Fruit fly (Drosophila melanogaster) whole organism, embryonic: Measurements from ENCODE around the gene ppk17.
A peak's percentile ranks its signal among the peaks of the same experiment; 100 is the strongest.

ENCODE experiments used
- Adf1 ChIP-seq: fragments of 200-800 bp; sonication (Bioruptor generic); IDR thresholded peaks from 2 replicates; pipeline ENCODE4 v1.3.6; 2022; ENCODE audit warnings: missing biosample characterization, missing genetic modification characterization
- Antp ChIP-seq: fragments of 200-800 bp; sonication (Bioruptor generic); optimal IDR thresholded peaks from 3 replicates; lab custom pipeline; 2016; ENCODE audit warnings: missing biosample characterization, missing genetic modification characterization
- Bgb ChIP-seq: fragments of 200-800 bp; sonication (Bioruptor generic); IDR thresholded peaks from 2 replicates; pipeline ENCODE4 v1.3.6; 2022; ENCODE audit warnings: missing biosample characterization, missing genetic modification characterization; ENCODE audit not compliant: partially characterized antibody
- CG11504 ChIP-seq: fragments of 200-800 bp; sonication (Bioruptor generic); optimal IDR thresholded peaks from 3 replicates; lab custom pipeline; 2019; ENCODE audit warnings: missing biosample characterization, mild to moderate bottlenecking, missing genetic modification characterization, moderate library complexity
- CG11696 ChIP-seq: fragments of 200-800 bp; sonication (Bioruptor generic); IDR thresholded peaks from 2 replicates; pipeline ENCODE4 v1.3.6; 2022; ENCODE audit warnings: missing biosample characterization, missing genetic modification characterization
- CG13123 ChIP-seq: fragments of 200-800 bp; sonication (Bioruptor generic); optimal IDR thresholded peaks from 2 replicates; lab custom pipeline; 2016; ENCODE audit warnings: missing biosample characterization, missing genetic modification characterization
- CG13624 ChIP-seq: fragments of 200-800 bp; sonication (Bioruptor generic); optimal IDR thresholded peaks from 2 replicates; lab custom pipeline; 2016; ENCODE audit warnings: missing biosample characterization, missing genetic modification characterization
- CG14441 ChIP-seq: fragments of 200-800 bp; sonication (Bioruptor generic); IDR thresholded peaks from 2 replicates; pipeline ENCODE4 v1.3.6; 2022; ENCODE audit warnings: missing biosample characterization, missing genetic modification characterization
- CG15479 ChIP-seq: fragments of 200-800 bp; sonication (Bioruptor generic); optimal IDR thresholded peaks from 3 replicates; lab custom pipeline; 2019; ENCODE audit warnings: missing biosample characterization, mild to moderate bottlenecking, missing genetic modification characterization, moderate library complexity
- CG18262 ChIP-seq: fragments of 200-800 bp; optimal IDR thresholded peaks from 3 replicates; lab custom pipeline; 2019; ENCODE audit warnings: missing biosample characterization, mild to moderate bottlenecking, missing genetic modification characterization, moderate library complexity
- CG1832 ChIP-seq: fragments of 200-800 bp; sonication (Bioruptor generic); optimal IDR thresholded peaks from 2 replicates; lab custom pipeline; 2017; ENCODE audit warnings: missing biosample characterization, mild to moderate bottlenecking, missing genetic modification characterization, inconsistent platforms
- CG2120 ChIP-seq: fragments of 200-800 bp; sonication (Bioruptor generic); optimal IDR thresholded peaks from 3 replicates; lab custom pipeline; 2016; ENCODE audit warnings: missing biosample characterization, missing genetic modification characterization
- CG2199 ChIP-seq: fragments of 200-800 bp; sonication (Bioruptor generic); IDR thresholded peaks from 3 replicates; pipeline ENCODE4 v1.3.6; 2022; ENCODE audit warnings: missing biosample characterization, missing genetic modification characterization
- CG3065 ChIP-seq: fragments of 200-800 bp; sonication (Bioruptor generic); optimal IDR thresholded peaks from 2 replicates; lab custom pipeline; 2016; ENCODE audit warnings: missing biosample characterization, missing genetic modification characterization
- CG33557 ChIP-seq: fragments of 200-800 bp; sonication (Bioruptor generic); optimal IDR thresholded peaks from 2 replicates; lab custom pipeline; 2019; ENCODE audit warnings: missing biosample characterization, mild to moderate bottlenecking, missing genetic modification characterization, moderate library complexity
- CG3847 ChIP-seq: fragments of 200-800 bp; sonication (Bioruptor generic); IDR thresholded peaks from 2 replicates; pipeline ENCODE4 v1.3.6; 2022; ENCODE audit warnings: missing biosample characterization, missing genetic modification characterization
- CG4282 ChIP-seq: fragments of 200-800 bp; sonication (Bioruptor generic); optimal IDR thresholded peaks from 2 replicates; lab custom pipeline; 2016; ENCODE audit warnings: missing biosample characterization, missing genetic modification characterization
- CG7271 ChIP-seq: fragments of 200-800 bp; sonication (Bioruptor generic); optimal IDR thresholded peaks from 2 replicates; lab custom pipeline; 2018; ENCODE audit warnings: missing biosample characterization, mild to moderate bottlenecking, missing genetic modification characterization, moderate library complexity
- CG7786 ChIP-seq: fragments of 200-800 bp; sonication (Bioruptor generic); optimal IDR thresholded peaks from 2 replicates; lab custom pipeline; 2016; ENCODE audit warnings: missing biosample characterization, missing genetic modification characterization
- CG7839 ChIP-seq: fragments of 200-800 bp; sonication (Bioruptor generic); optimal IDR thresholded peaks from 3 replicates; lab custom pipeline; 2018; ENCODE audit warnings: missing biosample characterization, mild to moderate bottlenecking, missing genetic modification characterization, moderate library complexity
- CG7987 ChIP-seq: fragments of 200-800 bp; sonication (Bioruptor generic); optimal IDR thresholded peaks from 2 replicates; lab custom pipeline; 2018; ENCODE audit warnings: missing biosample characterization, mild to moderate bottlenecking, missing genetic modification characterization, moderate library complexity
- CG8089 ChIP-seq: fragments of 200-800 bp; sonication (Bioruptor generic); optimal IDR thresholded peaks from 3 replicates; lab custom pipeline; 2016; ENCODE audit warnings: missing biosample characterization, missing genetic modification characterization
- CG9932 ChIP-seq: fragments of 200-800 bp; sonication (Bioruptor generic); IDR thresholded peaks from 2 replicates; pipeline ENCODE4 v1.3.6; 2022; ENCODE audit warnings: missing biosample characterization, missing genetic modification characterization
- Dfd ChIP-seq, 2 experiments: fragments of >200 bp; optimal IDR thresholded peaks; 2 replicates each; lab custom pipeline; 2017; ENCODE audit warnings: missing biosample characterization in 2 of 2, missing genetic modification characterization in 2 of 2
- Oli ChIP-seq: fragments of 200-800 bp; sonication (Bioruptor generic); optimal IDR thresholded peaks from 2 replicates; lab custom pipeline; 2018; ENCODE audit warnings: missing biosample characterization, mild to moderate bottlenecking, missing genetic modification characterization, moderate library complexity
- Pdp1 ChIP-seq, 2 experiments: fragments of 200-800 bp; sonication (Bioruptor generic); optimal IDR thresholded peaks; 3 replicates each; lab custom pipeline; 2016; ENCODE audit warnings: missing biosample characterization in 2 of 2, missing genetic modification characterization in 2 of 2, mild to moderate bottlenecking in 1 of 2, moderate library complexity in 1 of 2
- Rfx ChIP-seq: fragments of 200-800 bp; sonication (Bioruptor generic); IDR thresholded peaks from 2 replicates; pipeline ENCODE4 v1.3.6; 2022; ENCODE audit warnings: missing biosample characterization, missing genetic modification characterization
- Side ChIP-seq: fragments of 200-800 bp; sonication (Bioruptor generic); optimal IDR thresholded peaks from 2 replicates; lab custom pipeline; 2016; ENCODE audit warnings: missing biosample characterization, missing genetic modification characterization
- Sry-δ ChIP-seq: fragments of 200-800 bp; sonication (Bioruptor generic); optimal IDR thresholded peaks from 2 replicates; lab custom pipeline; 2016; ENCODE audit warnings: missing biosample characterization, missing genetic modification characterization
- Taf1 ChIP-seq: fragments of 200-800 bp; sonication (Bioruptor generic); IDR thresholded peaks from 2 replicates; pipeline ENCODE4 v1.3.6; 2022; ENCODE audit warnings: missing biosample characterization, missing genetic modification characterization
- btn ChIP-seq: fragments of 200-800 bp; sonication (Bioruptor generic); optimal IDR thresholded peaks from 2 replicates; lab custom pipeline; 2016; ENCODE audit warnings: missing biosample characterization, missing genetic modification characterization
- cato ChIP-seq: fragments of 200-800 bp; sonication (Bioruptor generic); optimal IDR thresholded peaks from 2 replicates; lab custom pipeline; 2016; ENCODE audit warnings: missing biosample characterization, missing genetic modification characterization, borderline replicate concordance
- en ChIP-seq: fragments of 200-800 bp; sonication (Bioruptor generic); optimal IDR thresholded peaks from 2 replicates; lab custom pipeline; 2016; ENCODE audit warnings: missing biosample characterization, missing genetic modification characterization
- fd3F ChIP-seq: fragments of 200-800 bp; sonication (Bioruptor generic); optimal IDR thresholded peaks from 2 replicates; lab custom pipeline; 2018; ENCODE audit warnings: missing biosample characterization, mild to moderate bottlenecking, missing genetic modification characterization, moderate library complexity
- fru ChIP-seq: fragments of >200 bp; optimal IDR thresholded peaks from 2 replicates; lab custom pipeline; 2017
- gce ChIP-seq: fragments of 200-800 bp; sonication (Bioruptor generic); IDR thresholded peaks from 3 replicates; pipeline ENCODE4 v1.3.6; 2022; ENCODE audit warnings: missing biosample characterization, missing genetic modification characterization
- gem ChIP-seq: fragments of 200-800 bp; sonication (Bioruptor generic); optimal IDR thresholded peaks from 2 replicates; lab custom pipeline; 2019; ENCODE audit warnings: missing biosample characterization, mild to moderate bottlenecking, missing genetic modification characterization, moderate library complexity
- gsb ChIP-seq: fragments of 200-800 bp; sonication (Bioruptor generic); IDR thresholded peaks from 2 replicates; pipeline ENCODE4 v1.3.6; 2022; ENCODE audit warnings: missing biosample characterization, missing genetic modification characterization
- inv ChIP-seq: fragments of 200-800 bp; sonication (Bioruptor generic); IDR thresholded peaks from 2 replicates; pipeline ENCODE4 v1.3.6; 2022; ENCODE audit warnings: missing biosample characterization, missing genetic modification characterization; ENCODE audit not compliant: partially characterized antibody
- kay ChIP-seq: fragments of 200-800 bp; sonication (Bioruptor generic); optimal IDR thresholded peaks from 2 replicates; lab custom pipeline; 2016; ENCODE audit warnings: missing biosample characterization, missing genetic modification characterization
- ken ChIP-seq: fragments of 200-800 bp; sonication (Bioruptor generic); IDR thresholded peaks from 3 replicates; pipeline ENCODE4 v1.3.6; 2022; ENCODE audit warnings: missing biosample characterization, missing genetic modification characterization
- knrl ChIP-seq: fragments of 200-800 bp; sonication (Bioruptor generic); IDR thresholded peaks from 3 replicates; pipeline ENCODE4 v1.3.6; 2022; ENCODE audit warnings: missing biosample characterization, missing genetic modification characterization; ENCODE audit not compliant: partially characterized antibody
- lov ChIP-seq, 2 experiments: fragments of 200-800 bp in 1 of 2; fragments of >200 bp in 1 of 2; sonication (Bioruptor generic) in 1 of 2; IDR thresholded peaks in 1 of 2; optimal IDR thresholded peaks in 1 of 2; 2 replicates in 1 of 2; 3 replicates in 1 of 2; pipeline versions ENCODE4 v1.3.6 to Lab custom; 2017 to 2022; ENCODE audit warnings: missing biosample characterization in 1 of 2, missing genetic modification characterization in 1 of 2
- mld ChIP-seq: fragments of 200-800 bp; sonication (Bioruptor generic); IDR thresholded peaks from 3 replicates; pipeline ENCODE4 v1.3.6; 2022; ENCODE audit warnings: missing biosample characterization, missing genetic modification characterization; ENCODE audit not compliant: partially characterized antibody
- peb ChIP-seq: fragments of 200-800 bp; sonication (Bioruptor generic); IDR thresholded peaks from 2 replicates; pipeline ENCODE4 v1.3.6; 2022; ENCODE audit warnings: missing biosample characterization, missing genetic modification characterization
- rib ChIP-seq: fragments of 200-800 bp; sonication (Bioruptor generic); IDR thresholded peaks from 2 replicates; pipeline ENCODE4 v1.3.6; 2022; ENCODE audit warnings: missing biosample characterization, missing genetic modification characterization
- sd ChIP-seq: fragments of 200-800 bp; sonication (Bioruptor generic); optimal IDR thresholded peaks from 3 replicates; lab custom pipeline; 2018; ENCODE audit warnings: missing biosample characterization, mild to moderate bottlenecking, missing genetic modification characterization, moderate library complexity
- sug ChIP-seq: fragments of 200-800 bp; optimal IDR thresholded peaks from 2 replicates; lab custom pipeline; 2019; ENCODE audit warnings: missing biosample characterization, mild to moderate bottlenecking, missing genetic modification characterization, moderate library complexity
- tna ChIP-seq: fragments of 200-800 bp; sonication (Bioruptor generic); IDR thresholded peaks from 2 replicates; pipeline ENCODE4 v1.3.6; 2022; ENCODE audit warnings: missing biosample characterization, missing genetic modification characterization; ENCODE audit not compliant: partially characterized antibody
- twi ChIP-seq: fragments of 200-800 bp; optimal IDR thresholded peaks from 2 replicates; lab custom pipeline; 2019; ENCODE audit warnings: missing biosample characterization, mild to moderate bottlenecking, missing genetic modification characterization, moderate library complexity
- wdn ChIP-seq: fragments of 200-800 bp; sonication (Bioruptor generic); IDR thresholded peaks from 2 replicates; pipeline ENCODE4 v1.3.6; 2022; ENCODE audit warnings: missing biosample characterization, missing genetic modification characterization

ppk17 gene

dm6 chr2L:16761891-16762290 lies 1.5 kb upstream of the ppk17 start (continued):
- TF ChIP-seq sd (tag; lab: Kevin White, UChicago): no peak
- TF ChIP-seq Oli: no peak
- TF ChIP-seq sug: peak; percentile 11
- TF ChIP-seq tna: no peak
- TF ChIP-seq twi: no peak
- TF ChIP-seq cato (GFP tag; lab: Kevin White, UChicago): no peak
- no peak for TF ChIP-seq rib (GFP tag; lab: Robert Waterston, UW)
- TF ChIP-seq CG13624 (GFP tag; lab: Kevin White, UChicago): no peak
- no peak for TF ChIP-seq inv
- TF ChIP-seq CG1832 (GFP tag; lab: Kevin White, UChicago): no peak
- 0 out of 2 replicates have a peak, but pooled peaks have one; percentile 7 for TF ChIP-seq Taf1
- no peak for TF ChIP-seq btn (GFP tag; lab: Kevin White, UChicago)
- TF ChIP-seq CG3065 (GFP tag; lab: Kevin White, UChicago): no peak
- TF ChIP-seq Dfd (GFP tag; optimal IDR thresholded peaks at IDR 0.05; lab: Kevin White, UChicago): no peak
- TF ChIP-seq CG33557 (GFP tag; lab: Kevin White, UChicago): no peak
- TF ChIP-seq Side (GFP tag; lab: Kevin White, UChicago): no peak
- TF ChIP-seq CG7786 (GFP tag; lab: Kevin White, UChicago): no peak
- 0 out of 2 replicates have a peak, but pooled peaks have one; percentile 11 for TF ChIP-seq CG9932 (GFP tag; lab: Robert Waterston, UW)
- TF ChIP-seq gem (tag; lab: Kevin White, UChicago): peak; percentile 4
- TF ChIP-seq wdn (GFP tag; lab: Robert Waterston, UW): no peak
- TF ChIP-seq Pdp1 (GFP tag; optimal IDR thresholded peaks at IDR 0.05; lab: Kevin White, UChicago): no peak
- no peak for TF ChIP-seq CG11696 (GFP tag; lab: Robert Waterston, UW)
- TF ChIP-seq CG2120 (GFP tag; lab: Kevin White, UChicago): peak; percentile 10
- no peak for TF ChIP-seq lov (optimal IDR thresholded peaks at IDR 0.05; lab: Kevin White, UChicago)
- no peak for TF ChIP-seq lov (GFP tag; IDR thresholded peaks at IDR 0.05; lab: Robert Waterston, UW)
- TF ChIP-seq CG2199 (GFP tag; lab: Robert Waterston, UW): no peak
- TF ChIP-seq CG3847 (GFP tag; lab: Robert Waterston, UW): no peak
- TF ChIP-seq Sry-δ (GFP tag; lab: Kevin White, UChicago): no peak
- no peak for TF ChIP-seq fd3F (GFP tag; lab: Kevin White, UChicago)
- TF ChIP-seq CG7839 (tag; lab: Kevin White, UChicago): no peak
- TF ChIP-seq Adf1 (GFP tag; lab: Robert Waterston, UW): no peak
- no peak for TF ChIP-seq kay (GFP tag; lab: Kevin White, UChicago)
- TF ChIP-seq CG4282 (GFP tag; lab: Kevin White, UChicago): no peak
- no peak for TF ChIP-seq ken (GFP tag; lab: Robert Waterston, UW)
- no peak for TF ChIP-seq CG15479
- TF ChIP-seq CG8089 (GFP tag; lab: Kevin White, UChicago): no peak
- no peak for TF ChIP-seq CG18262 (tag; lab: Kevin White, UChicago)
- no peak for TF ChIP-seq gsb (GFP tag; lab: Robert Waterston, UW)
- TF ChIP-seq Antp (GFP tag; lab: Kevin White, UChicago): no peak
- TF ChIP-seq CG13123 (GFP tag; lab: Kevin White, UChicago): no peak
- no peak for TF ChIP-seq CG7987 (GFP tag; lab: Kevin White, UChicago)
- no peak for TF ChIP-seq peb (GFP tag; lab: Robert Waterston, UW)
- no peak for TF ChIP-seq en (GFP tag; lab: Kevin White, UChicago)
- peak; percentile 23; the same call in 1 of the 2 replicates for TF ChIP-seq Rfx
- TF ChIP-seq Bgb (GFP tag; lab: Robert Waterston, UW): no peak
- no peak for TF ChIP-seq fru (lab: Kevin White, UChicago)
- TF ChIP-seq mld (GFP tag; lab: Robert Waterston, UW): no peak
- TF ChIP-seq gce (GFP tag; lab: Robert Waterston, UW): 0 out of 3 replicates have a peak, but pooled peaks have one; percentile 27
- TF ChIP-seq CG14441 (GFP tag; lab: Robert Waterston, UW): no peak
- TF ChIP-seq knrl: no peak
- TF ChIP-seq CG11504 (tag; lab: Kevin White, UChicago): no peak
- no peak for TF ChIP-seq CG7271
